Fruit fly (Drosophila melanogaster) whole organism, embryonic: ENCODE results near the gene sna.

Source experiments
- Awh ChIP-seq: fragments of 200-800 bp; sonication (Bioruptor generic); IDR thresholded peaks from 2 replicates; pipeline ENCODE4, ENCODE4 v1.3.6; 2022; ENCODE audit warnings: missing biosample characterization, missing genetic modification characterization
- Bdp1 ChIP-seq: fragments of 200-800 bp; sonication (Bioruptor generic); optimal IDR thresholded peaks from 3 replicates; lab custom pipeline; 2016; ENCODE audit warnings: missing biosample characterization, missing genetic modification characterization
- CG10274 ChIP-seq: fragments of 200-800 bp; sonication (Bioruptor generic); optimal IDR thresholded peaks from 3 replicates; lab custom pipeline; 2017; ENCODE audit warnings: missing biosample characterization, mild to moderate bottlenecking, missing genetic modification characterization
- CG12104 ChIP-seq: fragments of 200-800 bp; sonication (Bioruptor generic); optimal IDR thresholded peaks from 3 replicates; lab custom pipeline; 2016; ENCODE audit warnings: missing biosample characterization, missing genetic modification characterization
- CG12744 ChIP-seq: fragments of 200-800 bp; sonication (Bioruptor generic); optimal IDR thresholded peaks from 2 replicates; lab custom pipeline; 2016; ENCODE audit warnings: missing biosample characterization, missing genetic modification characterization
- CG14667 ChIP-seq: fragments of 200-800 bp; sonication (Bioruptor generic); IDR thresholded peaks from 2 replicates; pipeline ENCODE4 v1.3.6; 2022; ENCODE audit warnings: missing biosample characterization, missing genetic modification characterization
- CG15514 ChIP-seq: fragments of 200-800 bp; sonication (Bioruptor generic); optimal IDR thresholded peaks from 3 replicates; lab custom pipeline; 2017; ENCODE audit warnings: missing biosample characterization, missing genetic modification characterization, mild to moderate bottlenecking, moderate library complexity, missing genetic modification reagents
- CG15696 ChIP-seq: fragments of 200-800 bp; sonication (Bioruptor generic); optimal IDR thresholded peaks from 2 replicates; lab custom pipeline; 2019; ENCODE audit warnings: missing biosample characterization, mild to moderate bottlenecking, missing genetic modification characterization, moderate library complexity
- CG16779 ChIP-seq: fragments of 200-800 bp; sonication (Bioruptor generic); IDR thresholded peaks from 2 replicates; pipeline ENCODE4 v1.3.6; 2022; ENCODE audit warnings: missing biosample characterization, missing genetic modification characterization
- CG17328 ChIP-seq: fragments of 200-800 bp; sonication (Bioruptor generic); IDR thresholded peaks from 2 replicates; pipeline ENCODE4 v1.3.6; 2022; ENCODE audit warnings: missing biosample characterization, missing genetic modification characterization
- CG17359 ChIP-seq: fragments of 200-800 bp; sonication (Bioruptor generic); optimal IDR thresholded peaks from 3 replicates; lab custom pipeline; 2018; ENCODE audit warnings: missing biosample characterization, mild to moderate bottlenecking, missing genetic modification characterization, moderate library complexity
- CG2199 ChIP-seq: fragments of 200-800 bp; sonication (Bioruptor generic); IDR thresholded peaks from 3 replicates; pipeline ENCODE4 v1.3.6; 2022; ENCODE audit warnings: missing biosample characterization, missing genetic modification characterization
- CG2875 ChIP-seq: fragments of 200-800 bp; sonication (Bioruptor generic); optimal IDR thresholded peaks from 2 replicates; lab custom pipeline; 2017; ENCODE audit warnings: missing biosample characterization, mild to moderate bottlenecking, missing genetic modification characterization, missing genetic modification reagents
- CG31365 ChIP-seq: fragments of 200-800 bp; sonication (Bioruptor generic); optimal IDR thresholded peaks from 2 replicates; lab custom pipeline; 2018; ENCODE audit warnings: missing biosample characterization, mild to moderate bottlenecking, missing genetic modification characterization
- CG3838 ChIP-seq: fragments of 200-800 bp; sonication (Bioruptor generic); optimal IDR thresholded peaks from 3 replicates; lab custom pipeline; 2016; ENCODE audit warnings: missing biosample characterization, missing genetic modification characterization
- CG4424 ChIP-seq: fragments of 200-800 bp; sonication (Bioruptor generic); optimal IDR thresholded peaks from 3 replicates; lab custom pipeline; 2016; ENCODE audit warnings: missing biosample characterization, missing genetic modification characterization
- CG6813 ChIP-seq: fragments of 200-800 bp; sonication (Bioruptor generic); optimal IDR thresholded peaks from 2 replicates; lab custom pipeline; 2017; ENCODE audit warnings: missing biosample characterization, missing genetic modification characterization, mild to moderate bottlenecking, moderate library complexity, missing genetic modification reagents
- CG7786 ChIP-seq: fragments of 200-800 bp; sonication (Bioruptor generic); optimal IDR thresholded peaks from 2 replicates; lab custom pipeline; 2016; ENCODE audit warnings: missing biosample characterization, missing genetic modification characterization
- CG8388 ChIP-seq: fragments of 200-800 bp; sonication (Bioruptor generic); optimal IDR thresholded peaks from 2 replicates; lab custom pipeline; 2019; ENCODE audit warnings: missing biosample characterization, mild to moderate bottlenecking, missing genetic modification characterization, moderate library complexity
- CrebB ChIP-seq: fragments of 200-800 bp; sonication (Bioruptor generic); optimal IDR thresholded peaks from 3 replicates; lab custom pipeline; 2018; ENCODE audit warnings: missing biosample characterization, mild to moderate bottlenecking, missing genetic modification characterization
- Dp ChIP-seq: fragments of 200-800 bp; sonication (Bioruptor generic); optimal IDR thresholded peaks from 2 replicates; lab custom pipeline; 2018; ENCODE audit warnings: missing biosample characterization, mild to moderate bottlenecking, missing genetic modification characterization, moderate library complexity
- H15 ChIP-seq: fragments of 200-800 bp; sonication (Bioruptor generic); IDR thresholded peaks from 3 replicates; pipeline ENCODE4 v1.3.6; 2022; ENCODE audit warnings: missing biosample characterization, missing genetic modification characterization
- HLH54F ChIP-seq: fragments of 200-800 bp; sonication (Bioruptor generic); optimal IDR thresholded peaks from 3 replicates; lab custom pipeline; 2016; ENCODE audit warnings: missing biosample characterization, missing genetic modification characterization
- Hmr ChIP-seq: fragments of 200-800 bp; sonication (Bioruptor generic); optimal IDR thresholded peaks from 3 replicates; lab custom pipeline; 2017; ENCODE audit warnings: mild to moderate bottlenecking, missing biosample characterization, missing genetic modification reagents, missing genetic modification characterization
- Lhr ChIP-seq: fragments of 200-800 bp; sonication (Bioruptor generic); optimal IDR thresholded peaks from 3 replicates; lab custom pipeline; 2017; ENCODE audit warnings: mild to moderate bottlenecking, missing biosample characterization, missing genetic modification reagents, missing genetic modification characterization
- Med ChIP-seq: fragments of 200-800 bp; sonication (Bioruptor generic); peaks from one replicate; lab custom pipeline; 2016; ENCODE audit warnings: missing biosample characterization, missing genetic modification characterization, mild to moderate bottlenecking, inconsistent platforms, moderate library complexity
- Nf-YC ChIP-seq: fragments of 200-800 bp; optimal IDR thresholded peaks from 3 replicates; lab custom pipeline; 2019; ENCODE audit warnings: missing biosample characterization, mild to moderate bottlenecking, missing genetic modification characterization, moderate library complexity
- Sox102F ChIP-seq: fragments of 200-800 bp; sonication (Bioruptor generic); optimal IDR thresholded peaks from 2 replicates; lab custom pipeline; 2018; ENCODE audit warnings: missing biosample characterization, mild to moderate bottlenecking, missing genetic modification characterization, moderate library complexity
- Tbp ChIP-seq: fragments of >200 bp; optimal IDR thresholded peaks from 2 replicates; lab custom pipeline; 2018; ENCODE audit warnings: missing biosample characterization, missing genetic modification characterization
- ara ChIP-seq: fragments of 200-800 bp; sonication (Bioruptor generic); IDR thresholded peaks from 2 replicates; pipeline ENCODE4 v1.3.6; 2022; ENCODE audit warnings: missing biosample characterization, missing genetic modification characterization
- ash1 ChIP-seq: fragments of 200-800 bp; sonication (Bioruptor generic); optimal IDR thresholded peaks from 2 replicates; lab custom pipeline; 2018; ENCODE audit warnings: missing biosample characterization, mild to moderate bottlenecking, missing genetic modification characterization
- cas ChIP-seq: fragments of 200-800 bp; sonication (Bioruptor generic); IDR thresholded peaks from 2 replicates; pipeline ENCODE4 v1.3.6; 2022; ENCODE audit warnings: missing biosample characterization, missing genetic modification characterization
- chif ChIP-seq, 2 experiments: fragments of 200-800 bp; sonication (Bioruptor generic); optimal IDR thresholded peaks; 3 replicates each; lab custom pipeline; 2016; ENCODE audit warnings: missing biosample characterization in 2 of 2, missing genetic modification characterization in 2 of 2
- chm ChIP-seq: fragments of 200-800 bp; sonication (Bioruptor generic); IDR thresholded peaks from 2 replicates; pipeline ENCODE4 v1.3.6; 2022; ENCODE audit warnings: missing biosample characterization, missing genetic modification characterization
- chn ChIP-seq: fragments of 200-800 bp; sonication (Bioruptor generic); optimal IDR thresholded peaks from 2 replicates; lab custom pipeline; 2016; ENCODE audit warnings: missing biosample characterization, missing genetic modification characterization
- croc ChIP-seq: fragments of 200-800 bp; sonication (Bioruptor generic); conservative IDR thresholded peaks from 3 replicates; pipeline ENCODE4 v1.3.6; 2022; ENCODE audit warnings: missing biosample characterization, missing genetic modification characterization
- dati ChIP-seq: fragments of 200-800 bp; sonication (Bioruptor generic); IDR thresholded peaks from 2 replicates; pipeline ENCODE4 v1.3.6; 2022; ENCODE audit warnings: missing biosample characterization, missing genetic modification characterization
- disco-r ChIP-seq: fragments of 200-800 bp; sonication (Bioruptor generic); optimal IDR thresholded peaks from 2 replicates; lab custom pipeline; 2016; ENCODE audit warnings: missing biosample characterization, missing genetic modification characterization
- dysf ChIP-seq: fragments of 200-800 bp; sonication (Bioruptor generic); IDR thresholded peaks from 3 replicates; pipeline ENCODE4 v1.3.6; 2022; ENCODE audit warnings: missing biosample characterization, missing genetic modification characterization
- en ChIP-seq: fragments of 200-800 bp; sonication (Bioruptor generic); optimal IDR thresholded peaks from 2 replicates; lab custom pipeline; 2016; ENCODE audit warnings: missing biosample characterization, missing genetic modification characterization
- gem ChIP-seq: fragments of 200-800 bp; sonication (Bioruptor generic); optimal IDR thresholded peaks from 2 replicates; lab custom pipeline; 2019; ENCODE audit warnings: missing biosample characterization, mild to moderate bottlenecking, missing genetic modification characterization, moderate library complexity
- gt ChIP-seq: fragments of 200-800 bp; sonication (Bioruptor generic); IDR thresholded peaks from 2 replicates; pipeline ENCODE4 v1.3.6; 2022; ENCODE audit warnings: missing biosample characterization, missing genetic modification characterization
- lilli ChIP-seq: fragments of 200-800 bp; sonication (Bioruptor generic); optimal IDR thresholded peaks from 3 replicates; lab custom pipeline; 2016; ENCODE audit warnings: missing biosample characterization, missing genetic modification characterization
- nerfin-1 ChIP-seq: fragments of 200-800 bp; sonication (Bioruptor generic); optimal IDR thresholded peaks from 3 replicates; lab custom pipeline; 2019; ENCODE audit warnings: missing biosample characterization, mild to moderate bottlenecking, missing genetic modification characterization, moderate library complexity
- pb ChIP-seq: fragments of 200-800 bp; sonication (Bioruptor generic); optimal IDR thresholded peaks from 3 replicates; lab custom pipeline; 2016; ENCODE audit warnings: missing biosample characterization, missing genetic modification characterization
- sens ChIP-seq: fragments of 200-800 bp; sonication (Bioruptor generic); peaks from one replicate; lab custom pipeline; 2016; ENCODE audit warnings: missing biosample characterization, missing genetic modification characterization
- so ChIP-seq: fragments of 200-800 bp; sonication (Bioruptor generic); IDR thresholded peaks from 3 replicates; pipeline ENCODE4 v1.3.6; 2022; ENCODE audit warnings: missing biosample characterization, missing genetic modification characterization
- trh ChIP-seq: fragments of 200-800 bp; sonication (Bioruptor generic); optimal IDR thresholded peaks from 2 replicates; lab custom pipeline; 2016; ENCODE audit warnings: missing biosample characterization, missing genetic modification characterization
- unc-4 ChIP-seq: fragments of 200-800 bp; sonication (Bioruptor generic); IDR thresholded peaks from 2 replicates; pipeline ENCODE4 v1.3.6; 2022; ENCODE audit warnings: missing biosample characterization, missing genetic modification characterization; ENCODE audit not compliant: partially characterized antibody
- vnd ChIP-seq: fragments of 200-800 bp; sonication (Bioruptor generic); IDR thresholded peaks from 3 replicates; pipeline ENCODE4 v1.3.6; 2022; ENCODE audit warnings: missing biosample characterization, missing genetic modification characterization; ENCODE audit not compliant: partially characterized antibody
- vvl ChIP-seq: fragments of 200-800 bp; sonication (Bioruptor generic); IDR thresholded peaks from 2 replicates; pipeline ENCODE4 v1.3.6; 2022; ENCODE audit warnings: missing biosample characterization, missing genetic modification characterization
- wdn ChIP-seq: fragments of 200-800 bp; sonication (Bioruptor generic); IDR thresholded peaks from 2 replicates; pipeline ENCODE4 v1.3.6; 2022; ENCODE audit warnings: missing biosample characterization, missing genetic modification characterization

sna gene

DNA sequence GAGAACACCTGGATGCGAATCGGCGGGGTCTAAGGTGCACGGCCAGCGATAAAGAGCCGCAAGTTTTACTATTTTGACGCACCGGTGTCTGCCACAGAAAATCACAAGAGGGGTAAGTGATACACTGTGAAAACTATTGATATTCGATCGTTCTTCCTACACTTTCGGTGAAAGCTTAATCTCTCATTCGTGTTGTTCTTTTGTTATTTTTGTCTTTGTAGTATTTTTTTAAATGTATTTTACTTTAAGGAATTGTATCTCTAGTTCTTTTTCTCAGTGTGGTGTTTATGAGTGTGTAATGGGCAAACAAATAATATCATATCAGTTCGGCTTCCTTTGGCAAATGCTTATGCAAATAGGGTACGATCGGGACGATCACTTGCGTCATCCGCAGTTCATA is 45.8 kb downstream of the sna start (continued):
- TF ChIP-seq gem (peak; percentile 63), CG2199 (no peak), unc-4 (no peak), en (peak; percentile 8), CG31365 (tag; lab: Kevin White, UChicago) (no peak), ara (peak; percentile 67), sens (GFP tag; lab: Kevin White, UChicago) (peak; percentile 85), croc (GFP tag; lab: Robert Waterston, UW) (peak; percentile 20; the same call in 1 of the 3 replicates), cas (GFP tag; lab: Robert Waterston, UW) (no peak), Hmr (GFP tag; lab: Kevin White, UChicago) (no peak), ash1 (GFP tag; lab: Kevin White, UChicago) (no peak), chif (GFP tag; optimal IDR thresholded peaks at IDR 0.05; lab: Kevin White, UChicago) (peak; percentile 51 to 64), Tbp (no peak), dysf (GFP tag; lab: Robert Waterston, UW) (no peak), dati (no peak), CG17328 (GFP tag; lab: Robert Waterston, UW) (peak; percentile 46; the same call in 1 of the 2 replicates), CG2875 (no peak), CrebB (tag; lab: Kevin White, UChicago) (no peak), CG7786 (peak; percentile 30), wdn (no peak), HLH54F (GFP tag; lab: Kevin White, UChicago) (no peak), vvl (GFP tag; lab: Robert Waterston, UW) (peak; percentile 8; the same call in 1 of the 2 replicates), lilli (GFP tag; lab: Kevin White, UChicago) (no peak), vnd (GFP tag; lab: Robert Waterston, UW) (no peak), pb (GFP tag; lab: Kevin White, UChicago) (no peak), gt (GFP tag; lab: Robert Waterston, UW) (no peak), CG12744 (GFP tag; lab: Kevin White, UChicago) (no peak), H15 (no peak), Dp (no peak), disco-r (GFP tag; lab: Kevin White, UChicago) (no peak), CG15514 (GFP tag; lab: Kevin White, UChicago) (no peak), CG10274 (GFP tag; lab: Kevin White, UChicago) (no peak), so (no peak), CG12104 (GFP tag; lab: Kevin White, UChicago) (no peak), Sox102F (peak; percentile 46), nerfin-1 (tag; lab: Kevin White, UChicago) (no peak), trh (GFP tag; lab: Kevin White, UChicago) (no peak), CG6813 (no peak), CG15696 (tag; lab: Kevin White, UChicago) (peak; percentile 51), CG17359 (tag; lab: Kevin White, UChicago) (no peak), CG14667 (GFP tag; lab: Robert Waterston, UW) (no peak), chn (GFP tag; lab: Kevin White, UChicago) (peak; percentile 18), Nf-YC (tag; lab: Kevin White, UChicago) (no peak), CG4424 (GFP tag; lab: Kevin White, UChicago) (peak; percentile 45), CG16779 (GFP tag; lab: Robert Waterston, UW) (no peak), CG3838 (GFP tag; lab: Kevin White, UChicago) (no peak), CG8388 (GFP tag; lab: Kevin White, UChicago) (peak; percentile 48), Lhr (no peak), Bdp1 (GFP tag; lab: Kevin White, UChicago) (no peak), Med (GFP tag; lab: Kevin White, UChicago) (peak; percentile 82), Awh (no peak), chm (GFP tag; lab: Robert Waterston, UW) (no peak)
